Fruit fly (Drosophila melanogaster): Measurements from ENCODE around the gene Lkb1.

Gene Lkb1

DNA sequence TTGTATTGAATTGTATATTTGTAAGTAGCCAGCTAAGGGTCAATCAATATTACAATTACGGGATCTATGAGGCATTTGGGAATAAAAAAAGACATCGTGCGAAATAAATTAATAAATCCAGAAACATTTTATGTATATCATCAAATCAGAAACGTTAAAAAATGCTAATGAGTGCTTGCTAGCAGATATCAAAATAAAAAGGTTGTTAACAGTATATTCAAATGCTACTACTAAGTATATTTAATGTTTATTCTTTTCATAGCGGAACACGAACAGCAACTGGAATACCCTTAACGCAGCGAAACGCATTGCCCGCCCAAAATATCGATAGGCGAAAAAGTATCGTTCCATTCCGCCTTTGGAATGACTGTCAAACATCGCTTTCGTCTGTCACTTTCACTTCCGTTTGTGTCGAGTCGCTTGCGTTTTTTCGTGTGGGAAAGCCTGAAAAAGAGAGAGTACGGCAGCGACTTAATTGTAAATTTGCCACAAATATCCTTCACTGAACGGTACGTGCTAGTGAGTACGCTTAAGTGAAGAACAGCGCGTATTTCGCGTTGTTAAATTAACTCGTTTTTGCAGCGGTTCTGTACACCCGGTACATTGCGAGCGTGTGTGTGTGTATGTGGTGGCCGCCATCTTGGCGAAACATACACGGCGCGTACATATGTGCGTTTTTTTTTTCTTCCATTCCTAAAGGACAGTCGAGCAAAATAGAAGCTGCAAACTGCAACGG is 15.3 kb upstream of the Lkb1 start, which contains the start of gene B52 (continued):
- TF ChIP-seq ERR (GFP tag; optimal IDR thresholded peaks at IDR 0.05) (peak; percentile 16), Ptx1 (GFP tag; IDR thresholded peaks at IDR 0.05) (peak; percentile 59), slou (GFP tag; optimal IDR thresholded peaks at IDR 0.05) (no peak), schlank (tag; optimal IDR thresholded peaks at IDR 0.05) (peak; percentile 75), trh (GFP tag; optimal IDR thresholded peaks at IDR 0.05) (no peak), caup (GFP tag; optimal IDR thresholded peaks at IDR 0.05; ENCODE audit: severe bottlenecking) (peak; percentile 88), Blimp-1 (GFP tag; optimal IDR thresholded peaks at IDR 0.05) (peak; percentile 93), ttk (GFP tag; IDR thresholded peaks at IDR 0.05) (peak; percentile 62; the same call in 1 of the 2 replicates), Six4 (GFP tag; optimal IDR thresholded peaks at IDR 0.05) (no peak), CG15601 (tag; optimal IDR thresholded peaks at IDR 0.05) (peak; percentile 34), CG9609 (GFP tag; optimal IDR thresholded peaks at IDR 0.05) (peak; percentile 48), bigmax (GFP tag; optimal IDR thresholded peaks at IDR 0.05) (peak; percentile 51), grn (GFP tag; optimal IDR thresholded peaks at IDR 0.05) (no peak), CG2129 (GFP tag; IDR thresholded peaks at IDR 0.05; ENCODE audit: partially characterized antibody) (peak; percentile 18; the same call in 1 of the 2 replicates), cwo (GFP tag; optimal IDR thresholded peaks at IDR 0.05) (no peak), oc (tag; optimal IDR thresholded peaks at IDR 0.05) (no peak), CG10321 (GFP tag; IDR thresholded peaks at IDR 0.05) (0 out of 2 replicates have a peak, but pooled peaks have one; percentile 38), CG33213 (GFP tag; optimal IDR thresholded peaks at IDR 0.05) (peak; percentile 72), Myb (GFP tag; optimal IDR thresholded peaks at IDR 0.05) (peak; percentile 35), sens-2 (GFP tag; IDR thresholded peaks at IDR 0.05) (peak; percentile 73), cg (GFP tag; optimal IDR thresholded peaks at IDR 0.05) (peak; percentile 92), Hr39 (optimal IDR thresholded peaks at IDR 0.05) (no peak), nmo (GFP tag; optimal IDR thresholded peaks at IDR 0.05) (peak; percentile 29), CG7963 (GFP tag; IDR thresholded peaks at IDR 0.05; ENCODE audit: partially characterized antibody) (0 out of 3 replicates have a peak, but pooled peaks have one; percentile 28), CG11398 (GFP tag; optimal IDR thresholded peaks at IDR 0.05) (peak; percentile 77), CG7357 (GFP tag; IDR thresholded peaks at IDR 0.05) (peak; percentile 31; the same call in 1 of the 3 replicates), CG7372 (GFP tag; IDR thresholded peaks at IDR 0.05) (no peak; the same call in 1 of the 2 replicates), Dbx (GFP tag; IDR thresholded peaks at IDR 0.05) (peak; percentile 53; the same call in 2 of the 3 replicates), eve (GFP tag; optimal IDR thresholded peaks at IDR 0.05) (no peak), E2f2 (GFP tag; IDR thresholded peaks at IDR 0.05) (peak; percentile 50; the same call in 1 of the 2 replicates), CG8765 (GFP tag; IDR thresholded peaks at IDR 0.05) (0 out of 2 replicates have a peak, but pooled peaks have one; percentile 41), Hr3 (GFP tag; optimal IDR thresholded peaks at IDR 0.05) (peak; percentile 27), CkIIα-i1 (GFP tag; IDR thresholded peaks at IDR 0.05) (no peak), ap (GFP tag; IDR thresholded peaks at IDR 0.05) (no peak; the same call in 1 of the 2 replicates), gcm2 (GFP tag; optimal IDR thresholded peaks at IDR 0.05) (peak; percentile 31), CG34224 (GFP tag; IDR thresholded peaks at IDR 0.05; ENCODE audit: partially characterized antibody) (no peak), pho (GFP tag; optimal IDR thresholded peaks at IDR 0.05) (peak; percentile 54), psq (GFP tag; optimal IDR thresholded peaks at IDR 0.05) (no peak), Mad (GFP tag; optimal IDR thresholded peaks at IDR 0.05) (peak; percentile 32), Pdp1 (GFP tag; optimal IDR thresholded peaks at IDR 0.05) (peak in 1 of 2 experiments; percentile 35), CG5245 (GFP tag; optimal IDR thresholded peaks at IDR 0.05) (peak; percentile 15), CG12659 (GFP tag; optimal IDR thresholded peaks at IDR 0.05) (peak; percentile 93), HmgZ (tag; optimal IDR thresholded peaks at IDR 0.05) (peak; percentile 61), CG42726 (GFP tag; IDR thresholded peaks at IDR 0.05; ENCODE audit: partially characterized antibody) (peak; percentile 41; the same call in 1 of the 2 replicates), ewg (GFP tag; optimal IDR thresholded peaks at IDR 0.05) (peak; percentile 44), CG15269 (tag; optimal IDR thresholded peaks at IDR 0.05) (no peak), sc (optimal IDR thresholded peaks at IDR 0.05) (no peak), sc (GFP tag; optimal IDR thresholded peaks at IDR 0.05) (peak; percentile 23)

All from whole organism, embryonic.